Fruit fly (Drosophila melanogaster) whole organism, embryonic: ENCODE results near the gene AstA.

Source experiments
- Ada2b ChIP-seq: fragments of 200-800 bp; sonication (Bioruptor generic); IDR thresholded peaks from 2 replicates; pipeline ENCODE4 v1.3.6; 2022; ENCODE audit warnings: missing biosample characterization, missing genetic modification characterization
- CG10321 ChIP-seq: fragments of 200-800 bp; sonication (Bioruptor generic); IDR thresholded peaks from 2 replicates; pipeline ENCODE4 v1.3.6; 2022; ENCODE audit warnings: missing biosample characterization, missing genetic modification characterization
- CG11695 ChIP-seq: fragments of 200-800 bp; sonication (Bioruptor generic); IDR thresholded peaks from 3 replicates; pipeline ENCODE4 v1.3.6; 2022; ENCODE audit warnings: missing biosample characterization, missing genetic modification characterization
- CG12659 ChIP-seq: fragments of 200-800 bp; sonication (Bioruptor generic); optimal IDR thresholded peaks from 3 replicates; lab custom pipeline; 2017; ENCODE audit warnings: mild to moderate bottlenecking, missing biosample characterization, missing genetic modification reagents, missing genetic modification characterization
- CG13296 ChIP-seq: fragments of 200-800 bp; sonication (Bioruptor generic); optimal IDR thresholded peaks from 3 replicates; lab custom pipeline; 2018; ENCODE audit warnings: missing biosample characterization, mild to moderate bottlenecking, missing genetic modification characterization
- CG13424 ChIP-seq: fragments of 200-800 bp; sonication (Bioruptor generic); optimal IDR thresholded peaks from 2 replicates; lab custom pipeline; 2019; ENCODE audit warnings: missing biosample characterization, mild to moderate bottlenecking, missing genetic modification characterization, moderate library complexity
- CG13624 ChIP-seq: fragments of 200-800 bp; sonication (Bioruptor generic); optimal IDR thresholded peaks from 2 replicates; lab custom pipeline; 2016; ENCODE audit warnings: missing biosample characterization, missing genetic modification characterization
- CG14050 ChIP-seq: fragments of 200-800 bp; sonication (Bioruptor generic); IDR thresholded peaks from 3 replicates; pipeline ENCODE4 v1.3.6; 2022; ENCODE audit warnings: missing biosample characterization, missing genetic modification characterization
- CG15514 ChIP-seq: fragments of 200-800 bp; sonication (Bioruptor generic); optimal IDR thresholded peaks from 3 replicates; lab custom pipeline; 2017; ENCODE audit warnings: missing biosample characterization, missing genetic modification characterization, mild to moderate bottlenecking, moderate library complexity, missing genetic modification reagents
- CG17912 ChIP-seq: fragments of 200-800 bp; sonication (Bioruptor generic); optimal IDR thresholded peaks from 2 replicates; lab custom pipeline; 2018; ENCODE audit warnings: missing biosample characterization, mild to moderate bottlenecking, missing genetic modification characterization
- CG31441 ChIP-seq: fragments of 200-800 bp; sonication (Bioruptor generic); IDR thresholded peaks from 2 replicates; pipeline ENCODE4 v1.3.6; 2022; ENCODE audit warnings: missing biosample characterization, missing genetic modification characterization
- CG42726 ChIP-seq: fragments of 200-800 bp; sonication (Bioruptor generic); IDR thresholded peaks from 2 replicates; pipeline ENCODE4 v1.3.6; 2022; ENCODE audit warnings: missing biosample characterization, missing genetic modification characterization; ENCODE audit not compliant: partially characterized antibody
- CG4282 ChIP-seq: fragments of 200-800 bp; sonication (Bioruptor generic); optimal IDR thresholded peaks from 2 replicates; lab custom pipeline; 2016; ENCODE audit warnings: missing biosample characterization, missing genetic modification characterization
- CG6254 ChIP-seq: fragments of 200-800 bp; sonication (Bioruptor generic); optimal IDR thresholded peaks from 3 replicates; lab custom pipeline; 2017; ENCODE audit warnings: mild to moderate bottlenecking, missing biosample characterization, missing genetic modification reagents, missing genetic modification characterization
- CG8944 ChIP-seq: fragments of 200-800 bp; sonication (Bioruptor generic); optimal IDR thresholded peaks from 3 replicates; lab custom pipeline; 2016; ENCODE audit warnings: missing biosample characterization, missing genetic modification characterization
- Dad ChIP-seq: fragments of 200-800 bp; sonication (Bioruptor generic); optimal IDR thresholded peaks from 3 replicates; lab custom pipeline; 2016; ENCODE audit warnings: missing biosample characterization, missing genetic modification characterization
- Dek ChIP-seq: fragments of 200-800 bp; sonication (Bioruptor generic); optimal IDR thresholded peaks from 3 replicates; lab custom pipeline; 2019; ENCODE audit warnings: missing biosample characterization, mild to moderate bottlenecking, missing genetic modification characterization, moderate library complexity
- Drgx ChIP-seq: fragments of 200-800 bp; sonication (Bioruptor generic); IDR thresholded peaks from 2 replicates; pipeline ENCODE4 v1.3.6; 2022; ENCODE audit warnings: missing biosample characterization, missing genetic modification characterization
- ERR ChIP-seq: fragments of 200-800 bp; sonication (Bioruptor generic); optimal IDR thresholded peaks from 2 replicates; lab custom pipeline; 2016; ENCODE audit warnings: missing biosample characterization, missing genetic modification characterization
- HmgZ ChIP-seq: fragments of 200-800 bp; sonication (Bioruptor generic); optimal IDR thresholded peaks from 2 replicates; lab custom pipeline; 2018; ENCODE audit warnings: missing biosample characterization, mild to moderate bottlenecking, missing genetic modification characterization
- Hmx ChIP-seq: fragments of 200-800 bp; sonication (Bioruptor generic); optimal IDR thresholded peaks from 2 replicates; lab custom pipeline; 2016; ENCODE audit warnings: missing biosample characterization, missing genetic modification characterization
- Hr3 ChIP-seq: fragments of 200-800 bp; sonication (Bioruptor generic); optimal IDR thresholded peaks from 3 replicates; lab custom pipeline; 2016; ENCODE audit warnings: missing biosample characterization, missing genetic modification characterization
- Lim3 ChIP-seq: fragments of 200-800 bp; sonication (Bioruptor generic); IDR thresholded peaks from 2 replicates; pipeline ENCODE4 v1.3.6; 2022; ENCODE audit warnings: missing biosample characterization, missing genetic modification characterization
- MESR4 ChIP-seq: fragments of 200-800 bp; sonication (Bioruptor generic); optimal IDR thresholded peaks from 2 replicates; lab custom pipeline; 2018; ENCODE audit warnings: missing biosample characterization, mild to moderate bottlenecking, missing genetic modification characterization, moderate library complexity
- NC2α ChIP-seq: fragments of 200-800 bp; sonication (Bioruptor generic); optimal IDR thresholded peaks from 2 replicates; lab custom pipeline; 2016; ENCODE audit warnings: missing biosample characterization, missing genetic modification characterization
- Nf-YC ChIP-seq: fragments of 200-800 bp; optimal IDR thresholded peaks from 3 replicates; lab custom pipeline; 2019; ENCODE audit warnings: missing biosample characterization, mild to moderate bottlenecking, missing genetic modification characterization, moderate library complexity
- Scr ChIP-seq: fragments of 200-800 bp; sonication (Bioruptor generic); IDR thresholded peaks from 2 replicates; pipeline ENCODE4 v1.3.6; 2022; ENCODE audit warnings: missing biosample characterization, missing genetic modification characterization; ENCODE audit not compliant: partially characterized antibody
- Sox100B ChIP-seq: fragments of 200-800 bp; sonication (Bioruptor generic); optimal IDR thresholded peaks from 3 replicates; lab custom pipeline; 2018; ENCODE audit warnings: missing biosample characterization, mild to moderate bottlenecking, missing genetic modification characterization
- Spps ChIP-seq: fragments of 200-800 bp; sonication (Bioruptor generic); optimal IDR thresholded peaks from 2 replicates; lab custom pipeline; 2018; ENCODE audit warnings: missing biosample characterization, mild to moderate bottlenecking, missing genetic modification characterization
- TFAM ChIP-seq: fragments of 200-800 bp; sonication (Bioruptor generic); optimal IDR thresholded peaks from 2 replicates; lab custom pipeline; 2017; ENCODE audit warnings: missing biosample characterization, missing genetic modification characterization, inconsistent platforms
- Usf ChIP-seq: fragments of 200-800 bp; sonication (Bioruptor generic); optimal IDR thresholded peaks from 2 replicates; lab custom pipeline; 2017; ENCODE audit warnings: missing genotype, missing biosample characterization, missing genetic modification characterization
- bbx ChIP-seq: fragments of 200-800 bp; sonication (Bioruptor generic); IDR thresholded peaks from 2 replicates; pipeline ENCODE4 v1.3.6; 2022; ENCODE audit warnings: missing biosample characterization, missing genetic modification characterization; ENCODE audit not compliant: partially characterized antibody
- btn ChIP-seq: fragments of 200-800 bp; sonication (Bioruptor generic); optimal IDR thresholded peaks from 2 replicates; lab custom pipeline; 2016; ENCODE audit warnings: missing biosample characterization, missing genetic modification characterization
- cato ChIP-seq: fragments of 200-800 bp; sonication (Bioruptor generic); optimal IDR thresholded peaks from 2 replicates; lab custom pipeline; 2016; ENCODE audit warnings: missing biosample characterization, missing genetic modification characterization, borderline replicate concordance
- chinmo ChIP-seq: fragments of 200-800 bp; sonication (Bioruptor generic); IDR thresholded peaks from 4 replicates; pipeline ENCODE4 v1.3.6; 2022; ENCODE audit warnings: missing biosample characterization, missing genetic modification characterization; ENCODE audit not compliant: partially characterized antibody
- fru ChIP-seq: fragments of >200 bp; optimal IDR thresholded peaks from 2 replicates; lab custom pipeline; 2017
- gce ChIP-seq: fragments of 200-800 bp; sonication (Bioruptor generic); IDR thresholded peaks from 3 replicates; pipeline ENCODE4 v1.3.6; 2022; ENCODE audit warnings: missing biosample characterization, missing genetic modification characterization
- ind ChIP-seq: fragments of 200-800 bp; sonication (Bioruptor generic); optimal IDR thresholded peaks from 3 replicates; lab custom pipeline; 2016; ENCODE audit warnings: missing biosample characterization, missing genetic modification characterization
- knrl ChIP-seq: fragments of 200-800 bp; sonication (Bioruptor generic); IDR thresholded peaks from 3 replicates; pipeline ENCODE4 v1.3.6; 2022; ENCODE audit warnings: missing biosample characterization, missing genetic modification characterization; ENCODE audit not compliant: partially characterized antibody
- lola ChIP-seq, 3 experiments: fragments of >200 bp in 2 of 3; fragments of 200-800 bp in 1 of 3; sonication (Bioruptor generic) in 1 of 3; optimal IDR thresholded peaks; 2 replicates each; lab custom pipeline; 2017 to 2019; ENCODE audit warnings: missing biosample characterization in 3 of 3, missing genetic modification characterization in 3 of 3, mild to moderate bottlenecking in 1 of 3, moderate library complexity in 1 of 3
- luna ChIP-seq: fragments of 200-800 bp; sonication (Bioruptor generic); optimal IDR thresholded peaks from 2 replicates; lab custom pipeline; 2016; ENCODE audit warnings: missing biosample characterization, missing genetic modification characterization
- onecut ChIP-seq: fragments of 200-800 bp; sonication (Bioruptor generic); IDR thresholded peaks from 2 replicates; pipeline ENCODE4 v1.3.6; 2022; ENCODE audit warnings: missing biosample characterization, missing genetic modification characterization
- sna ChIP-seq: fragments of 200-800 bp; sonication (Bioruptor generic); IDR thresholded peaks from 2 replicates; pipeline ENCODE4 v1.3.6; 2022; ENCODE audit warnings: missing biosample characterization, missing genetic modification characterization; ENCODE audit not compliant: partially characterized antibody
- ssp ChIP-seq: fragments of 200-800 bp; sonication (Bioruptor generic); IDR thresholded peaks from 2 replicates; pipeline ENCODE4 v1.3.6; 2022; ENCODE audit warnings: missing biosample characterization, missing genetic modification characterization
- sug ChIP-seq: fragments of 200-800 bp; optimal IDR thresholded peaks from 2 replicates; lab custom pipeline; 2019; ENCODE audit warnings: missing biosample characterization, mild to moderate bottlenecking, missing genetic modification characterization, moderate library complexity
- trem ChIP-seq: fragments of 200-800 bp; optimal IDR thresholded peaks from 3 replicates; lab custom pipeline; 2019; ENCODE audit warnings: missing biosample characterization, mild to moderate bottlenecking, missing genetic modification characterization, moderate library complexity
- usp ChIP-seq: fragments of >200 bp; optimal IDR thresholded peaks from 2 replicates; lab custom pipeline; 2017; ENCODE audit warnings: missing biosample characterization, missing genetic modification characterization
- vnd ChIP-seq: fragments of 200-800 bp; sonication (Bioruptor generic); IDR thresholded peaks from 3 replicates; pipeline ENCODE4 v1.3.6; 2022; ENCODE audit warnings: missing biosample characterization, missing genetic modification characterization; ENCODE audit not compliant: partially characterized antibody
- zfh2 ChIP-seq: fragments of 200-800 bp; sonication (Bioruptor generic); optimal IDR thresholded peaks from 2 replicates; lab custom pipeline; 2016; ENCODE audit warnings: missing biosample characterization, missing genetic modification characterization

Gene AstA

dm6 chr3R:24768538-24769401 lies 3.9 kb upstream of the AstA start, which contains the start of gene CG13631 (continued):
- TF ChIP-seq Scr (GFP tag; lab: Robert Waterston, UW) (no peak), trem (tag; lab: Kevin White, UChicago) (peak; percentile 94), luna (GFP tag; lab: Kevin White, UChicago) (no peak), HmgZ (tag; lab: Kevin White, UChicago) (peak; percentile 55), btn (peak; percentile 94), gce (peak; percentile 84), ind (GFP tag; lab: Kevin White, UChicago) (peak; percentile 94), onecut (GFP tag; lab: Robert Waterston, UW) (peak; percentile 82), CG6254 (GFP tag; lab: Kevin White, UChicago) (peak; percentile 95), CG13624 (GFP tag; lab: Kevin White, UChicago) (peak; percentile 75), CG11695 (GFP tag; lab: Robert Waterston, UW) (peak; percentile 89), Hmx (GFP tag; lab: Kevin White, UChicago) (peak; percentile 59), CG17912 (peak; percentile 50), CG13296 (GFP tag; lab: Kevin White, UChicago) (peak; percentile 63), CG8944 (GFP tag; lab: Kevin White, UChicago) (peak; percentile 94), cato (GFP tag; lab: Kevin White, UChicago) (peak; percentile 96), sug (tag; lab: Kevin White, UChicago) (peak; percentile 71), Nf-YC (tag; lab: Kevin White, UChicago) (peak; percentile 74), CG10321 (GFP tag; lab: Robert Waterston, UW) (no peak), Hr3 (peak; percentile 95), chinmo (GFP tag; lab: Robert Waterston, UW) (0 out of 4 replicates have a peak, but pooled peaks have one; percentile 47), ERR (peak; percentile 87), ssp (GFP tag; lab: Robert Waterston, UW) (peak; percentile 89), Drgx (peak; percentile 97), CG12659 (GFP tag; lab: Kevin White, UChicago) (peak; percentile 90), MESR4 (no peak), Dad (GFP tag; lab: Kevin White, UChicago) (peak; percentile 83), CG15514 (GFP tag; lab: Kevin White, UChicago) (peak; percentile 45), sna (no peak), CG13424 (peak; percentile 97), Usf (GFP tag; lab: Kevin White, UChicago) (peak; percentile 71), Dek (tag; lab: Kevin White, UChicago) (peak; percentile 75), zfh2 (peak; percentile 45), fru (no peak), lola (GFP tag; optimal IDR thresholded peaks at IDR 0.05; lab: Kevin White, UChicago) (peak in 1 of 3 experiments; percentile 96), knrl (GFP tag; lab: Robert Waterston, UW) (no peak), Ada2b (GFP tag; lab: Robert Waterston, UW) (peak; percentile 82), Sox100B (GFP tag; lab: Kevin White, UChicago) (peak; percentile 97), usp (no peak), NC2α (GFP tag; lab: Kevin White, UChicago) (peak; percentile 84), CG4282 (GFP tag; lab: Kevin White, UChicago) (peak; percentile 60), bbx (GFP tag; lab: Robert Waterston, UW) (no peak), vnd (GFP tag; lab: Robert Waterston, UW) (no peak), CG42726 (no peak), Spps (tag; lab: Kevin White, UChicago) (peak; percentile 95), CG14050 (GFP tag; lab: Robert Waterston, UW) (peak; percentile 87), Lim3 (peak; percentile 66), TFAM (GFP tag; lab: Kevin White, UChicago) (peak; percentile 72), CG31441 (GFP tag; lab: Robert Waterston, UW) (peak; percentile 97)
